ENCODE assay signal across 3 worm cellular contexts in the genomic region with DNA sequence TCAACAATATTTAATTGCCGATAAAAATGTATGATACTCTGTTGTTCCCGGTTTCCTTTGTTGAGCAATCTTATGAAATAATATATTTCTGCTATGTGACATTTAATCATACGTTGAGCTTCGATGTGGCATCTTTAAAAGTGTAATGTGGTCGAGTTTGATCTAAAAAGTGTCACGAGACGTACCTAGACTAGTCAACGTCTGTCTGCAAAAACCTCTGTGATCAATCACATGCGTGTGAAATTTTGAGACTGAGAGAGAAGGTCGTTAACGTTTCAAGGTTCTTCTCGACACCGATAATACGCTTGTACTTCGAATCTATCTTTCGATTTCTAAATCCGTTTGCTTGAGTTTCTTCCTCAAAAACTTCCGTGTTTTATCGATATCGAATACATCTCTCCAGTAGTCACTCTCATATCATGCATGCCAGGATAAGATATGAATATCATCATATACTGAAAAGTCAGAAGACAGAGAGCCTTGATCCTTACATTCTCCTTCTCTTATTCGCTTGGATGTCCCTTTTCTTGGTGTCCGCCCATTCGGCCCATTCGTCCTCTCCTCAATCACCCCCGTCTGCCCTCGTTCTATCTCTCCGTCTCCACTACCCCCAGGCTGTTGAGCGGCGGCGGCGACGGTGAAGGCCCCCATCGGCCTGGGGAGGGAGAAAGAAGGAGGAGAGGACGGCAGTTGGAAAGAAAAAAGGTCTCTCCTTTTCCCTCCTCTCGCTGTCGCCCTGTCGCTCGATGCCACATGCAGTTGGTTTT.
TF ChIP-seq lines count a peak whose summit lies in the region.

No protein-coding gene starts in this region.

TF ChIP-seq in whole organism, L1 larva, 84 proteins besides CTCF, POLR2A, EP300 and RAD21 (continued from another document and continues in another):
- no peak for TF ChIP-seq hlh-4 (tag; optimal IDR thresholded peaks at IDR 0.05; lab: Kevin White, UChicago)
- TF ChIP-seq irx-1 (tag; optimal IDR thresholded peaks at IDR 0.05; lab: Kevin White, UChicago): peak; percentile 30
- no peak for TF ChIP-seq mef-2 (tag; optimal IDR thresholded peaks at IDR 0.05; lab: Kevin White, UChicago)
- TF ChIP-seq lin-14 (GFP tag; optimal IDR thresholded peaks at IDR 0.05; lab: Kevin White, UChicago): peak; percentile 82
- TF ChIP-seq C16A3.4 (tag; optimal IDR thresholded peaks at IDR 0.05; lab: Kevin White, UChicago): peak; percentile 29
- TF ChIP-seq lin-15B (tag; optimal IDR thresholded peaks at IDR 0.05; lab: Kevin White, UChicago): peak; percentile 14
- no peak for TF ChIP-seq hlh-17 (GFP tag; optimal IDR thresholded peaks at IDR 0.05; lab: Kevin White, UChicago; ENCODE audit: borderline replicate concordance)
- TF ChIP-seq lin-39 (tag; optimal IDR thresholded peaks at IDR 0.05; lab: Kevin White, UChicago): peak; percentile 56
- no peak for TF ChIP-seq mab-9 (GFP tag; IDR thresholded peaks at IDR 0.05; lab: Robert Waterston, UW)
- no peak for TF ChIP-seq nhr-12 (tag; optimal IDR thresholded peaks at IDR 0.05; lab: Kevin White, UChicago)
- no peak; the same call in 1 of the 2 replicates for TF ChIP-seq ceh-88 (GFP tag; IDR thresholded peaks at IDR 0.05; lab: Robert Waterston, UW)
- TF ChIP-seq elt-3 (tag; optimal IDR thresholded peaks at IDR 0.05; lab: Kevin White, UChicago): peak in 5 of 6 experiments; percentile 9 to 77 (median 50)
- TF ChIP-seq xbp-1 (tag; optimal IDR thresholded peaks at IDR 0.05; lab: Kevin White, UChicago): peak; percentile 72
- TF ChIP-seq sup-37 (GFP tag; optimal IDR thresholded peaks at IDR 0.05; lab: Kevin White, UChicago): no peak
- TF ChIP-seq unc-130 (tag; optimal IDR thresholded peaks at IDR 0.05; lab: Kevin White, UChicago): peak; percentile 90
- no peak for TF ChIP-seq jun-1 (tag; optimal IDR thresholded peaks at IDR 0.05; lab: Kevin White, UChicago)
- no peak for TF ChIP-seq unc-30 (tag; optimal IDR thresholded peaks at IDR 0.05; lab: Kevin White, UChicago)
- peak; percentile 93 for TF ChIP-seq nhr-71 (tag; optimal IDR thresholded peaks at IDR 0.05; lab: Kevin White, UChicago)
- peak; percentile 87 for TF ChIP-seq snu-23 (GFP tag; optimal IDR thresholded peaks at IDR 0.05; lab: Kevin White, UChicago)
- TF ChIP-seq lir-3 (tag; optimal IDR thresholded peaks at IDR 0.05; lab: Kevin White, UChicago; ENCODE audit: poor library complexity): peak; percentile 33
- TF ChIP-seq nhr-11 (tag; optimal IDR thresholded peaks at IDR 0.05; lab: Kevin White, UChicago): peak; percentile 30
- peak; percentile 17 for TF ChIP-seq elt-2 (tag; optimal IDR thresholded peaks at IDR 0.05; lab: Kevin White, UChicago)
- no peak for TF ChIP-seq hpl-2 (GFP tag; optimal IDR thresholded peaks at IDR 0.05; lab: Kevin White, UChicago)
- TF ChIP-seq nhr-20 (tag; optimal IDR thresholded peaks at IDR 0.05; lab: Kevin White, UChicago): peak; percentile 92
- TF ChIP-seq ama-1 (optimal IDR thresholded peaks at IDR 0.05; lab: Kevin White, UChicago): no peak
- TF ChIP-seq nhr-84 (tag; optimal IDR thresholded peaks at IDR 0.05; lab: Kevin White, UChicago): no peak
- TF ChIP-seq nhr-85 (tag; lab: Kevin White, UChicago): peak; percentile 92
- peak; percentile 6 to 33 for TF ChIP-seq efl-1 (optimal IDR thresholded peaks at IDR 0.05; lab: Kevin White, UChicago)
- peak; percentile 12 to 58 for TF ChIP-seq efl-1 (GFP tag; optimal IDR thresholded peaks at IDR 0.05 in 1 of 2; lab: Kevin White, UChicago)
- no peak for TF ChIP-seq tlp-1 (tag; optimal IDR thresholded peaks at IDR 0.05; lab: Kevin White, UChicago)
- TF ChIP-seq mdl-1 (tag; optimal IDR thresholded peaks at IDR 0.05; lab: Kevin White, UChicago): peak in 1 of 2 experiments; percentile 80
- peak; percentile 3 for TF ChIP-seq unc-86 (tag; optimal IDR thresholded peaks at IDR 0.05; lab: Kevin White, UChicago)
- no peak for TF ChIP-seq nhr-237 (tag; optimal IDR thresholded peaks at IDR 0.05; lab: Kevin White, UChicago)
- TF ChIP-seq ztf-11 (tag; optimal IDR thresholded peaks at IDR 0.05; lab: Kevin White, UChicago): peak in 1 of 2 experiments; percentile 12
- TF ChIP-seq mep-1 (tag; optimal IDR thresholded peaks at IDR 0.05; lab: Kevin White, UChicago): peak; percentile 21
- TF ChIP-seq tbx-2 (tag; optimal IDR thresholded peaks at IDR 0.05; lab: Kevin White, UChicago): peak; percentile 50
- TF ChIP-seq Y116A8C.19 (tag; optimal IDR thresholded peaks at IDR 0.05; lab: Kevin White, UChicago; ENCODE audit: borderline replicate concordance): no peak
- peak; percentile 78 for TF ChIP-seq rnt-1 (tag; optimal IDR thresholded peaks at IDR 0.05; lab: Kevin White, UChicago)
- TF ChIP-seq grh-1 (GFP tag; IDR thresholded peaks at IDR 0.05; lab: Robert Waterston, UW): peak; percentile 70
- peak; percentile 14 for TF ChIP-seq pax-3 (tag; optimal IDR thresholded peaks at IDR 0.05; lab: Kevin White, UChicago)

TF ChIP-seq in whole organism, L3 larva, 47 proteins besides CTCF, POLR2A, EP300 and RAD21 (continued from another document):
- peak in 1 of 3 experiments; percentile 52 for TF ChIP-seq elt-3 (tag; optimal IDR thresholded peaks at IDR 0.05; lab: Kevin White, UChicago)
- peak; percentile 35 for TF ChIP-seq elt-2 (tag; optimal IDR thresholded peaks at IDR 0.05; lab: Kevin White, UChicago)
- TF ChIP-seq ceh-82 (tag; optimal IDR thresholded peaks at IDR 0.05; lab: Kevin White, UChicago): no peak
- TF ChIP-seq elt-1 (tag; optimal IDR thresholded peaks at IDR 0.05; lab: Kevin White, UChicago): peak; percentile 55
- TF ChIP-seq nhr-43 (tag; optimal IDR thresholded peaks at IDR 0.05; lab: Kevin White, UChicago; ENCODE audit: poor library complexity, severe bottlenecking): peak; percentile 58
- no peak for TF ChIP-seq unc-39 (tag; optimal IDR thresholded peaks at IDR 0.05; lab: Kevin White, UChicago)
- peak; percentile 71 for TF ChIP-seq hmg-11 (tag; optimal IDR thresholded peaks at IDR 0.05; lab: Kevin White, UChicago)
- no peak for TF ChIP-seq nhr-237 (tag; optimal IDR thresholded peaks at IDR 0.05; lab: Kevin White, UChicago)
- peak; percentile 27 for TF ChIP-seq skn-1 (tag; optimal IDR thresholded peaks at IDR 0.05; lab: Kevin White, UChicago)
TF ChIP-seq in whole organism, L3 larva: peak in this region for 16.

TF ChIP-seq in whole organism, young adult, 124 proteins besides CTCF, POLR2A, EP300 and RAD21 (continued from another document and continues in another):
- no peak for TF ChIP-seq rpc-1 (optimal IDR thresholded peaks at IDR 0.05; lab: Kevin White, UChicago)
- TF ChIP-seq rpc-1 (tag; optimal IDR thresholded peaks at IDR 0.05; lab: Kevin White, UChicago): no peak
- no peak for TF ChIP-seq snpc-3.4 (tag; optimal IDR thresholded peaks at IDR 0.05; lab: Kevin White, UChicago)
- TF ChIP-seq xnd-1 (tag; optimal IDR thresholded peaks at IDR 0.05; lab: Kevin White, UChicago): no peak
- no peak for TF ChIP-seq F23B12.7 (tag; optimal IDR thresholded peaks at IDR 0.05; lab: Kevin White, UChicago; ENCODE audit: insufficient read depth)
- TF ChIP-seq pha-4 (tag; optimal IDR thresholded peaks at IDR 0.05; lab: Kevin White, UChicago): no peak
- peak; percentile 37 for TF ChIP-seq nhr-80 (tag; optimal IDR thresholded peaks at IDR 0.05; lab: Kevin White, UChicago)
- peak; percentile 99 for TF ChIP-seq zfh-2 (GFP tag; conservative IDR thresholded peaks at IDR 0.05; lab: Robert Waterston, UW)
- TF ChIP-seq sea-2 (GFP tag; IDR thresholded peaks at IDR 0.05; lab: Robert Waterston, UW): no peak
- TF ChIP-seq zim-3 (tag; optimal IDR thresholded peaks at IDR 0.05; lab: Kevin White, UChicago): no peak
- TF ChIP-seq lsl-1 (GFP tag; optimal IDR thresholded peaks at IDR 0.05; lab: Kevin White, UChicago): no peak
- no peak for TF ChIP-seq ztf-6 (GFP tag; IDR thresholded peaks at IDR 0.05; lab: Robert Waterston, UW)
- TF ChIP-seq sdz-38 (tag; optimal IDR thresholded peaks at IDR 0.05; lab: Kevin White, UChicago): no peak
- TF ChIP-seq snpc-1.3 (tag; optimal IDR thresholded peaks at IDR 0.05; lab: Kevin White, UChicago; ENCODE audit: insufficient read depth): no peak
- TF ChIP-seq F37B4.10 (GFP tag; IDR thresholded peaks at IDR 0.05; lab: Robert Waterston, UW): 0 out of 2 replicates have a peak, but pooled peaks have one; percentile 28
- no peak for TF ChIP-seq snpc-4 (GFP tag; optimal IDR thresholded peaks at IDR 0.05; lab: Kevin White, UChicago)
- no peak for TF ChIP-seq snpc-4 (tag; optimal IDR thresholded peaks at IDR 0.05; lab: Kevin White, UChicago)
- no peak for TF ChIP-seq F57A8.1 (GFP tag; optimal IDR thresholded peaks at IDR 0.05; lab: Kevin White, UChicago)
- no peak for TF ChIP-seq B0261.1 (tag; optimal IDR thresholded peaks at IDR 0.05; lab: Kevin White, UChicago)
- no peak for TF ChIP-seq F10E7.11 (tag; optimal IDR thresholded peaks at IDR 0.05; lab: Kevin White, UChicago)
- TF ChIP-seq snpc-1.1 (tag; optimal IDR thresholded peaks at IDR 0.05; lab: Kevin White, UChicago; ENCODE audit: insufficient read depth): no peak
- no peak for TF ChIP-seq bed-1 (GFP tag; IDR thresholded peaks at IDR 0.05; lab: Robert Waterston, UW)
- no peak for TF ChIP-seq hlh-26 (GFP tag; conservative IDR thresholded peaks at IDR 0.05; lab: Robert Waterston, UW)
- no peak for TF ChIP-seq dpff-1 (tag; optimal IDR thresholded peaks at IDR 0.05; lab: Kevin White, UChicago)
- no peak for TF ChIP-seq B0336.3 (GFP tag; IDR thresholded peaks at IDR 0.05; lab: Robert Waterston, UW)
- TF ChIP-seq T07F8.4 (tag; optimal IDR thresholded peaks at IDR 0.05; lab: Kevin White, UChicago): no peak
- TF ChIP-seq F39B2.1 (GFP tag; IDR thresholded peaks at IDR 0.05; lab: Robert Waterston, UW): no peak
- TF ChIP-seq Y53F4B.3 (GFP tag; IDR thresholded peaks at IDR 0.05; lab: Robert Waterston, UW): no peak
- TF ChIP-seq mcd-1 (GFP tag; IDR thresholded peaks at IDR 0.05; lab: Robert Waterston, UW): peak; percentile 38; the same call in 1 of the 2 replicates
- no peak for TF ChIP-seq ztf-26 (tag; optimal IDR thresholded peaks at IDR 0.05; lab: Kevin White, UChicago)
- TF ChIP-seq egl-44 (GFP tag; IDR thresholded peaks at IDR 0.05; lab: Robert Waterston, UW): 0 out of 2 replicates have a peak, but pooled peaks have one; percentile 10
- no peak for TF ChIP-seq ceh-100 (GFP tag; IDR thresholded peaks at IDR 0.05; lab: Robert Waterston, UW)
- no peak for TF ChIP-seq ztf-25 (GFP tag; IDR thresholded peaks at IDR 0.05; lab: Robert Waterston, UW)
- TF ChIP-seq F52B5.7 (tag; optimal IDR thresholded peaks at IDR 0.05; lab: Kevin White, UChicago): peak; percentile 72
- no peak for TF ChIP-seq hrde-1 (tag; optimal IDR thresholded peaks at IDR 0.05; lab: Kevin White, UChicago; ENCODE audit: borderline replicate concordance)
- no peak for TF ChIP-seq somi-1 (GFP tag; optimal IDR thresholded peaks at IDR 0.05; lab: Kevin White, UChicago)
- TF ChIP-seq ama-1 (optimal IDR thresholded peaks at IDR 0.05; lab: Kevin White, UChicago): no peak
- no peak for TF ChIP-seq ama-1 (GFP tag; optimal IDR thresholded peaks at IDR 0.05; lab: Kevin White, UChicago)
- no peak for TF ChIP-seq hsf-1 (GFP tag; IDR thresholded peaks at IDR 0.05; lab: Robert Waterston, UW)
- no peak for TF ChIP-seq him-1 (tag; optimal IDR thresholded peaks at IDR 0.05; lab: Kevin White, UChicago)
- TF ChIP-seq tbx-9 (tag; optimal IDR thresholded peaks at IDR 0.05; lab: Kevin White, UChicago; ENCODE audit: borderline replicate concordance): no peak
- TF ChIP-seq madf-6 (GFP tag; IDR thresholded peaks at IDR 0.05; lab: Robert Waterston, UW): no peak
- no peak for TF ChIP-seq nhr-90 (tag; optimal IDR thresholded peaks at IDR 0.05; lab: Kevin White, UChicago)
- peak; percentile 11; the same call in 1 of the 2 replicates for TF ChIP-seq lir-1 (GFP tag; conservative IDR thresholded peaks at IDR 0.05; lab: Robert Waterston, UW)
- TF ChIP-seq akir-1 (GFP tag; optimal IDR thresholded peaks at IDR 0.05; lab: Kevin White, UChicago): no peak
- no peak for TF ChIP-seq C17E4.6 (GFP tag; IDR thresholded peaks at IDR 0.05; lab: Robert Waterston, UW)
- TF ChIP-seq nhr-179 (tag; optimal IDR thresholded peaks at IDR 0.05; lab: Kevin White, UChicago): no peak
- no peak for TF ChIP-seq K11D2.4 (GFP tag; IDR thresholded peaks at IDR 0.05; lab: Robert Waterston, UW)
- TF ChIP-seq attf-6 (GFP tag; IDR thresholded peaks at IDR 0.05; lab: Robert Waterston, UW): no peak
- TF ChIP-seq cebp-1 (GFP tag; IDR thresholded peaks at IDR 0.05; lab: Robert Waterston, UW): peak; percentile 95
- TF ChIP-seq cebp-1 (tag; optimal IDR thresholded peaks at IDR 0.05; lab: Kevin White, UChicago): peak; percentile 93
- no peak for TF ChIP-seq gei-17 (GFP tag; optimal IDR thresholded peaks at IDR 0.05; lab: Kevin White, UChicago)
- TF ChIP-seq unc-62 (GFP tag; optimal IDR thresholded peaks at IDR 0.05; lab: Kevin White, UChicago): peak; percentile 52
- no peak for TF ChIP-seq ccch-3 (GFP tag; optimal IDR thresholded peaks at IDR 0.05; lab: Kevin White, UChicago)
- TF ChIP-seq F55B11.4 (tag; optimal IDR thresholded peaks at IDR 0.05; lab: Kevin White, UChicago; ENCODE audit: borderline replicate concordance, insufficient read depth): no peak
- TF ChIP-seq ekl-4 (GFP tag; IDR thresholded peaks at IDR 0.05; lab: Robert Waterston, UW): no peak
- no peak for TF ChIP-seq cebp-2 (GFP tag; IDR thresholded peaks at IDR 0.05; lab: Robert Waterston, UW)
- TF ChIP-seq ceh-40 (GFP tag; IDR thresholded peaks at IDR 0.05; lab: Robert Waterston, UW): peak; percentile 55; the same call in 1 of the 2 replicates
- TF ChIP-seq ztf-18 (tag; optimal IDR thresholded peaks at IDR 0.05; lab: Kevin White, UChicago): no peak
- TF ChIP-seq bed-2 (GFP tag; IDR thresholded peaks at IDR 0.05; lab: Robert Waterston, UW): no peak
- no peak for TF ChIP-seq Y67H2A.10 (GFP tag; conservative IDR thresholded peaks at IDR 0.05; lab: Robert Waterston, UW)
- no peak for TF ChIP-seq ztf-3 (GFP tag; optimal IDR thresholded peaks at IDR 0.05; lab: Kevin White, UChicago)
- no peak for TF ChIP-seq lsy-27 (tag; optimal IDR thresholded peaks at IDR 0.05; lab: Kevin White, UChicago; ENCODE audit: borderline replicate concordance, insufficient read depth)
- TF ChIP-seq Y95B8A.8 (GFP tag; IDR thresholded peaks at IDR 0.05; lab: Robert Waterston, UW): no peak
- TF ChIP-seq B0035.1 (tag; optimal IDR thresholded peaks at IDR 0.05; lab: Kevin White, UChicago): no peak
- peak; percentile 6 for TF ChIP-seq lin-54 (GFP tag; optimal IDR thresholded peaks at IDR 0.05; lab: Kevin White, UChicago)
- TF ChIP-seq ets-4 (GFP tag; optimal IDR thresholded peaks at IDR 0.05; lab: Kevin White, UChicago): no peak
- no peak for TF ChIP-seq atf-7 (tag; optimal IDR thresholded peaks at IDR 0.05; lab: Kevin White, UChicago)
- TF ChIP-seq pbrm-1 (GFP tag; IDR thresholded peaks at IDR 0.05; lab: Robert Waterston, UW): no peak
- peak; percentile 50; the same call in 1 of the 2 replicates for TF ChIP-seq let-526 (GFP tag; IDR thresholded peaks at IDR 0.05; lab: Robert Waterston, UW)
- no peak for TF ChIP-seq ztf-28 (GFP tag; IDR thresholded peaks at IDR 0.05; lab: Robert Waterston, UW)
- no peak for TF ChIP-seq tlf-1 (GFP tag; optimal IDR thresholded peaks at IDR 0.05; lab: Kevin White, UChicago)
- no peak for TF ChIP-seq ceh-79 (tag; optimal IDR thresholded peaks at IDR 0.05; lab: Kevin White, UChicago)
- no peak for TF ChIP-seq hlh-12 (tag; optimal IDR thresholded peaks at IDR 0.05; lab: Kevin White, UChicago)
- TF ChIP-seq egl-18 (GFP tag; IDR thresholded peaks at IDR 0.05; lab: Robert Waterston, UW): no peak
- TF ChIP-seq lin-26 (GFP tag; IDR thresholded peaks at IDR 0.05; lab: Robert Waterston, UW): no peak
- no peak for TF ChIP-seq F22D6.2 (tag; optimal IDR thresholded peaks at IDR 0.05; lab: Kevin White, UChicago)
- no peak for TF ChIP-seq F57C9.4 (tag; optimal IDR thresholded peaks at IDR 0.05; lab: Kevin White, UChicago)
- TF ChIP-seq F33H1.4 (GFP tag; IDR thresholded peaks at IDR 0.05; lab: Robert Waterston, UW): no peak
- TF ChIP-seq hmg-1.2 (GFP tag; IDR thresholded peaks at IDR 0.05; lab: Robert Waterston, UW): 0 out of 2 replicates have a peak, but pooled peaks have one; percentile 10
